Worm (Caenorhabditis elegans) whole organism, L4 larva: Measurements from ENCODE around the gene marc-2.

Experiments used
- F10B5.3 ChIP-seq: sonication (generic microtip); optimal IDR thresholded peaks from 2 replicates; lab custom pipeline; 2016; ENCODE audit warnings: mild to moderate bottlenecking, missing genetic modification characterization, missing compliant biosample characterization
- F44E2.7 ChIP-seq: fragments of 200-800 bp; sonication (Bioruptor generic); IDR thresholded peaks from 2 replicates; pipeline ENCODE4 v2.1.2; 2022; ENCODE audit warnings: missing genetic modification characterization, missing compliant biosample characterization
- T26A8.4 ChIP-seq: fragments of 200-800 bp; sonication (Bioruptor generic); IDR thresholded peaks from 2 replicates; pipeline ENCODE4 v1.3.6; 2022; ENCODE audit warnings: missing genetic modification characterization, missing compliant biosample characterization
- Y48G9A.11 ChIP-seq: fragments of 200-800 bp; sonication (Bioruptor generic); IDR thresholded peaks from 2 replicates; pipeline ENCODE4 v1.3.6; 2022; ENCODE audit warnings: missing genetic modification reagents, missing genetic modification characterization, missing compliant biosample characterization
- Y75B8A.6 ChIP-seq: fragments of 200-800 bp; sonication (Bioruptor generic); IDR thresholded peaks from 2 replicates; pipeline ENCODE4 v1.3.6; 2022; ENCODE audit warnings: missing genetic modification reagents, missing genetic modification characterization, missing compliant biosample characterization
- ZK337.2 ChIP-seq: fragments of 200-800 bp; sonication (Bioruptor generic); IDR thresholded peaks from 2 replicates; pipeline ENCODE4 v1.3.6; 2022; ENCODE audit warnings: missing genetic modification reagents, missing genetic modification characterization, missing compliant biosample characterization
- aha-1 ChIP-seq: fragments of 150-350 bp; peaks from one replicate; lab custom pipeline; 2014; ENCODE audit warnings: missing biosample characterization, missing genetic modification characterization
- attf-4 ChIP-seq: sonication (generic microtip); optimal IDR thresholded peaks from 3 replicates; lab custom pipeline; 2017; ENCODE audit warnings: missing biosample characterization, missing genetic modification characterization
- ces-1 ChIP-seq: fragments of 150-350 bp; sonication (generic microtip); optimal IDR thresholded peaks from 4 replicates; lab custom pipeline; 2014; ENCODE audit warnings: missing biosample characterization, missing genetic modification reagents, missing genetic modification characterization
- daf-16 ChIP-seq, 3 experiments: sonication (generic microtip); optimal IDR thresholded peaks; 2 replicates each; lab custom pipeline; 2016 to 2017; ENCODE audit warnings: missing genetic modification characterization in 3 of 3, missing genetic modification reagents in 3 of 3, mild to moderate bottlenecking in 2 of 3, missing compliant biosample characterization in 2 of 3, missing biosample characterization in 1 of 3, moderate library complexity in 1 of 3
- daf-19 ChIP-seq: fragments of 200-800 bp; sonication (Bioruptor generic); conservative IDR thresholded peaks from 2 replicates; pipeline ENCODE4 v1.3.6; 2022; ENCODE audit warnings: missing genetic modification characterization, missing compliant biosample characterization
- daf-8 ChIP-seq: fragments of 200-800 bp; sonication (Bioruptor generic); IDR thresholded peaks from 2 replicates; pipeline ENCODE4 v1.3.6; 2022; ENCODE audit warnings: missing genetic modification characterization, missing compliant biosample characterization
- dmd-6 ChIP-seq: fragments of 200-800 bp; sonication (Bioruptor generic); IDR thresholded peaks from 2 replicates; pipeline ENCODE4 v1.3.6; 2022; ENCODE audit warnings: missing genetic modification reagents, missing genetic modification characterization, missing compliant biosample characterization
- dmd-9 ChIP-seq: fragments of 200-800 bp; sonication (Bioruptor generic); IDR thresholded peaks from 2 replicates; pipeline ENCODE4 v1.3.6; 2022; ENCODE audit warnings: missing genetic modification reagents, missing genetic modification characterization, missing compliant biosample characterization
- dpl-1 ChIP-seq: fragments of 150-350 bp; optimal IDR thresholded peaks from 2 replicates; lab custom pipeline; 2014; ENCODE audit warnings: missing biosample characterization, missing genetic modification reagents, missing genetic modification characterization
- hlh-11 ChIP-seq: fragments of 200-800 bp; sonication (Bioruptor generic); optimal IDR thresholded peaks from 2 replicates; lab custom pipeline; 2018; ENCODE audit warnings: mild to moderate bottlenecking, missing genetic modification characterization, missing compliant biosample characterization
- hlh-30 ChIP-seq: sonication (generic microtip); optimal IDR thresholded peaks from 2 replicates; lab custom pipeline; 2017; ENCODE audit warnings: antibody characterized with exemption, mild to moderate bottlenecking, missing genetic modification characterization, missing compliant biosample characterization; ENCODE audit not compliant: insufficient read depth
- lin-1 ChIP-seq: fragments of 200-800 bp; sonication (Bioruptor generic); IDR thresholded peaks from 2 replicates; pipeline ENCODE4 v1.3.6; 2022; ENCODE audit warnings: missing genetic modification reagents, missing genetic modification characterization, missing compliant biosample characterization
- lin-15B ChIP-seq: fragments of 150-350 bp; sonication (generic microtip); optimal IDR thresholded peaks from 3 replicates; lab custom pipeline; 2014; ENCODE audit warnings: missing biosample characterization, missing genetic modification characterization
- lin-39 ChIP-seq: fragments of 150-350 bp; optimal IDR thresholded peaks from 2 replicates; lab custom pipeline; 2014; ENCODE audit warnings: missing biosample characterization, missing genetic modification reagents, missing genetic modification characterization
- lsy-2 ChIP-seq, 2 experiments: fragments of 150-350 bp in 1 of 2; sonication (generic microtip) in 1 of 2; optimal IDR thresholded peaks; 2 replicates each; lab custom pipeline; 2014 to 2017; ENCODE audit warnings: missing biosample characterization in 2 of 2, missing genetic modification characterization in 2 of 2
- madf-5 ChIP-seq, 2 experiments: fragments of 200-800 bp; sonication (Bioruptor generic); IDR thresholded peaks; 2 replicates each; pipeline ENCODE4 v1.3.6; 2022; ENCODE audit warnings: missing compliant biosample characterization in 2 of 2, missing genetic modification characterization in 2 of 2
- madf-9 ChIP-seq: fragments of 200-800 bp; sonication (Bioruptor generic); conservative IDR thresholded peaks from 2 replicates; pipeline ENCODE4 v1.3.6; 2022; ENCODE audit warnings: missing genetic modification reagents, missing genetic modification characterization, missing compliant biosample characterization
- mep-1 ChIP-seq: fragments of 150-350 bp; sonication (generic microtip); optimal IDR thresholded peaks from 3 replicates; lab custom pipeline; 2014; ENCODE audit warnings: missing biosample characterization, missing genetic modification characterization
- mes-2 ChIP-seq: sonication (generic microtip); optimal IDR thresholded peaks from 2 replicates; lab custom pipeline; 2016; ENCODE audit warnings: missing genotype, mild to moderate bottlenecking, missing genetic modification characterization, missing compliant biosample characterization; ENCODE audit not compliant: poor library complexity, severe bottlenecking
- mxl-2 ChIP-seq: fragments of 200-800 bp; sonication (Bioruptor generic); conservative IDR thresholded peaks from 2 replicates; pipeline ENCODE4 v1.3.6; 2022; ENCODE audit warnings: missing genetic modification reagents, missing genetic modification characterization, missing compliant biosample characterization
- nhr-102 ChIP-seq: sonication (generic microtip); optimal IDR thresholded peaks from 2 replicates; lab custom pipeline; 2016; ENCODE audit warnings: mild to moderate bottlenecking, missing genetic modification characterization, moderate library complexity, missing compliant biosample characterization
- nhr-25 ChIP-seq: sonication (generic microtip); optimal IDR thresholded peaks from 2 replicates; lab custom pipeline; 2017; ENCODE audit warnings: missing genetic modification characterization, mild to moderate bottlenecking, missing compliant biosample characterization, antibody characterized with exemption, moderate library complexity, borderline replicate concordance; ENCODE audit not compliant: insufficient read depth
- nhr-41 ChIP-seq: fragments of 200-800 bp; sonication (Bioruptor generic); IDR thresholded peaks from 2 replicates; pipeline ENCODE4 v1.3.6; 2022; ENCODE audit warnings: missing genetic modification reagents, missing genetic modification characterization, missing compliant biosample characterization
- nhr-48 ChIP-seq: sonication (generic microtip); optimal IDR thresholded peaks from 2 replicates; lab custom pipeline; 2016; ENCODE audit warnings: mild to moderate bottlenecking, missing genetic modification characterization, missing compliant biosample characterization
- nhr-6 ChIP-seq: fragments of 150-350 bp; optimal IDR thresholded peaks from 2 replicates; lab custom pipeline; 2014; ENCODE audit warnings: missing biosample characterization, missing genetic modification characterization
- pha-4 ChIP-seq, 2 experiments: fragments of 150-350 bp in 1 of 2; fragments of 200-800 bp in 1 of 2; sonication (Bioruptor generic) in 1 of 2; IDR thresholded peaks in 1 of 2; optimal IDR thresholded peaks in 1 of 2; 2 replicates each; pipeline versions ENCODE4 v1.3.6 to Lab custom; 2014 to 2022; ENCODE audit warnings: missing genetic modification characterization in 2 of 2, missing genetic modification reagents in 2 of 2, missing biosample characterization in 1 of 2, missing compliant biosample characterization in 1 of 2
- rbr-2 ChIP-seq: sonication (generic microtip); optimal IDR thresholded peaks from 2 replicates; lab custom pipeline; 2016; ENCODE audit warnings: missing genotype, missing genetic modification characterization, missing compliant biosample characterization
- saeg-2 ChIP-seq: fragments of 200-800 bp; sonication (Bioruptor generic); IDR thresholded peaks from 2 replicates; pipeline ENCODE4 v1.3.6; 2022; ENCODE audit warnings: missing genetic modification reagents, missing genetic modification characterization, missing compliant biosample characterization
- set-16 ChIP-seq: fragments of 200-800 bp; sonication (Bioruptor generic); IDR thresholded peaks from 2 replicates; pipeline ENCODE4 v1.3.6; 2022; ENCODE audit warnings: missing genetic modification reagents, missing genetic modification characterization, missing compliant biosample characterization
- skn-1 ChIP-seq: fragments of 150-350 bp; optimal IDR thresholded peaks from 2 replicates; lab custom pipeline; 2014; ENCODE audit warnings: missing biosample characterization, missing genetic modification characterization
- snpc-1.2 ChIP-seq: fragments of 200-800 bp; sonication (Bioruptor generic); IDR thresholded peaks from 2 replicates; pipeline ENCODE4 v1.3.6; 2022; ENCODE audit warnings: missing genetic modification reagents, missing genetic modification characterization, missing compliant biosample characterization
- spr-1 ChIP-seq: sonication (generic microtip); optimal IDR thresholded peaks from 2 replicates; lab custom pipeline; 2016; ENCODE audit warnings: mild to moderate bottlenecking, missing genetic modification characterization, missing compliant biosample characterization
- spr-3 ChIP-seq: fragments of 200-800 bp; sonication (Bioruptor generic); optimal IDR thresholded peaks from 2 replicates; lab custom pipeline; 2018; ENCODE audit warnings: mild to moderate bottlenecking, missing genetic modification characterization, missing compliant biosample characterization
- tra-1 ChIP-seq: fragments of 200-800 bp; sonication (Bioruptor generic); IDR thresholded peaks from 2 replicates; pipeline ENCODE4 v1.3.6; 2022; ENCODE audit warnings: missing genetic modification reagents, missing genetic modification characterization, missing compliant biosample characterization
- unc-130 ChIP-seq: sonication (generic microtip); optimal IDR thresholded peaks from 2 replicates; lab custom pipeline; 2016; ENCODE audit warnings: missing genetic modification reagents, missing genetic modification characterization, missing compliant biosample characterization
- vab-7 ChIP-seq: fragments of 200-800 bp; sonication (Bioruptor generic); IDR thresholded peaks from 2 replicates; pipeline ENCODE4 v1.3.6; 2022; ENCODE audit warnings: missing genetic modification reagents, missing genetic modification characterization, missing compliant biosample characterization
- zag-1 ChIP-seq: fragments of 150-350 bp; optimal IDR thresholded peaks from 2 replicates; lab custom pipeline; 2014; ENCODE audit warnings: missing biosample characterization, missing genetic modification characterization
- zfp-2 ChIP-seq: sonication (generic microtip); optimal IDR thresholded peaks from 2 replicates; lab custom pipeline; 2016; ENCODE audit warnings: mild to moderate bottlenecking, missing genetic modification characterization, missing compliant biosample characterization
- zfp-3 ChIP-seq: fragments of 200-800 bp; sonication (Bioruptor generic); conservative IDR thresholded peaks from 2 replicates; pipeline ENCODE4 v1.3.6; 2022; ENCODE audit warnings: missing genetic modification reagents, missing genetic modification characterization, missing compliant biosample characterization
- zip-2 ChIP-seq: fragments of 150-350 bp; optimal IDR thresholded peaks from 2 replicates; lab custom pipeline; 2014; ENCODE audit warnings: missing biosample characterization, missing genetic modification characterization

marc-2 gene

ce11 chrII:10658576-10659256, 2.1 kb downstream of the marc-2 start, which contains the start of the genes snu-13 and rsp-7 (continued):
- TF ChIP-seq daf-8 (no peak), lin-1 (GFP tag; lab: Robert Waterston, UW) (no peak), ces-1 (no peak), madf-9 (no peak)

DNA sequence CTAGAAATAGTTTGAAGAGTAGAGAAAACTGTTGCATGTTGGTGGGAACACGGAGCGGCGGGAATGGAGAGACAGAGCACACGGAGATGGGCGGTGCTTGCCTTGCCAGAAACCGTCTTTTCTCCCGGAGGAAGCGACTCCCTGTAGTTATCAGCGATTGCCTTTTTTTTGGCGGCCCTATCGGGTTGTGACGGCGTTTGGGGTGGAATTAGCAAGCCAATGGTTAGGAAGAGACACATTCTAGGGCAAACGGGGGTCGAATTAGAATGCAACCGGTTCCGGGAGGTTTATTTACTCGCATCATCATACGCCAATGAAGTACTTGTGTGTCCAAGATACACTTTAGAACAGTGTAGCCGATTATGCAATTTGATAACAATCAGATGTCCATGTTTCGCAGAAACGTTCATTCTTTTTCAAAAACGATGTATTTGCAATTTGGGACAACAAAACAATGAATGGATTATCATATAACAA, 3.1 kb downstream of the marc-2 start, which contains the start of gene lact-3:
lact-3 (minus strand) TSS at position 51 of the 477 bp plus-strand sequence.
- TF ChIP-seq hlh-30 = no peak
- no peak for TF ChIP-seq vab-7 (GFP tag; lab: Robert Waterston, UW)
- TF ChIP-seq zag-1 = no peak
- no peak for TF ChIP-seq spr-3 (GFP tag; lab: Kevin White, UChicago)
- TF ChIP-seq saeg-2 (GFP tag; lab: Robert Waterston, UW) = no peak
- TF ChIP-seq rbr-2 (tag; lab: Kevin White, UChicago) = no peak
- TF ChIP-seq nhr-41 = no peak
- no peak for TF ChIP-seq aha-1 (tag; lab: Kevin White, UChicago)
- TF ChIP-seq nhr-48 (tag; lab: Kevin White, UChicago) = no peak
- no peak for TF ChIP-seq madf-5 (GFP tag; IDR thresholded peaks at IDR 0.05; lab: Robert Waterston, UW)
- TF ChIP-seq nhr-25 = no peak
- no peak for TF ChIP-seq mep-1 (tag; lab: Kevin White, UChicago)
- no peak for TF ChIP-seq skn-1
- TF ChIP-seq lin-39 = no peak
- TF ChIP-seq ces-1 = no peak
- peak; percentile 16; the same call in 1 of the 2 replicates for TF ChIP-seq T26A8.4
- TF ChIP-seq nhr-102 (tag; lab: Kevin White, UChicago) = no peak
- TF ChIP-seq Y48G9A.11 (GFP tag; lab: Robert Waterston, UW) = peak; percentile 40
- TF ChIP-seq lsy-2 (tag; optimal IDR thresholded peaks at IDR 0.05; lab: Kevin White, UChicago) = no peak
- TF ChIP-seq set-16 (GFP tag; lab: Robert Waterston, UW) = peak; percentile 17; the same call in 1 of the 2 replicates
- no peak for TF ChIP-seq dpl-1 (GFP tag; lab: Kevin White, UChicago)
- no peak for TF ChIP-seq Y75B8A.6
- TF ChIP-seq tra-1 (GFP tag; lab: Robert Waterston, UW) = peak; percentile 62; the same call in 1 of the 2 replicates
- no peak for TF ChIP-seq pha-4 (GFP tag; IDR thresholded peaks at IDR 0.05; lab: Robert Waterston, UW)
- no peak for TF ChIP-seq pha-4 (tag; optimal IDR thresholded peaks at IDR 0.05; lab: Kevin White, UChicago)
- TF ChIP-seq zfp-3 (GFP tag; lab: Robert Waterston, UW) = no peak
- no peak for TF ChIP-seq unc-130
- TF ChIP-seq madf-9 = no peak
- TF ChIP-seq snpc-1.2 (GFP tag; lab: Robert Waterston, UW) = peak; percentile 15; the same call in 1 of the 2 replicates
- TF ChIP-seq ZK337.2 (GFP tag; lab: Robert Waterston, UW) = no peak
- no peak for TF ChIP-seq F44E2.7
- no peak for TF ChIP-seq mxl-2 (GFP tag; lab: Robert Waterston, UW)
- TF ChIP-seq dmd-9 (GFP tag; lab: Robert Waterston, UW) = no peak
- TF ChIP-seq daf-16 (GFP tag; optimal IDR thresholded peaks at IDR 0.05; lab: Kevin White, UChicago) = no peak
- peak; percentile 36 for TF ChIP-seq daf-16 (tag; optimal IDR thresholded peaks at IDR 0.05; lab: Kevin White, UChicago)
- TF ChIP-seq F10B5.3 = no peak
- no peak for TF ChIP-seq spr-1 (tag; lab: Kevin White, UChicago)
- no peak for TF ChIP-seq attf-4 (tag; lab: Kevin White, UChicago)
- peak; percentile 44 for TF ChIP-seq dmd-6 (GFP tag; lab: Robert Waterston, UW)
- TF ChIP-seq zfp-2 (tag; lab: Kevin White, UChicago) = no peak
- TF ChIP-seq mes-2 = peak; percentile 57
- no peak for TF ChIP-seq zip-2 (tag; lab: Kevin White, UChicago)
- no peak for TF ChIP-seq daf-19 (GFP tag; lab: Robert Waterston, UW)
- no peak for TF ChIP-seq lin-15B (tag; lab: Kevin White, UChicago)
- TF ChIP-seq hlh-11 (tag; lab: Kevin White, UChicago) = peak; percentile 21
- TF ChIP-seq nhr-6 = no peak
